Worm (Caenorhabditis elegans): ENCODE data around the gene algn-12.
A peak's percentile ranks its signal among the peaks of the same experiment; 100 is the strongest.

ce11 chrV:8000929-8001513 lies 33.9 kb upstream of the algn-12 start, which contains the start of gene Y97E10AR.1:
- TF ChIP-seq dmd-4 (tag; optimal IDR thresholded peaks at IDR 0.05; ENCODE audit: borderline replicate concordance) (no peak), ceh-30 (tag; optimal IDR thresholded peaks at IDR 0.05) (peak; percentile 50), fkh-10 (GFP tag; optimal IDR thresholded peaks at IDR 0.05) (no peak), pqm-1 (tag; optimal IDR thresholded peaks at IDR 0.05) (peak; percentile 12), unc-86 (tag; optimal IDR thresholded peaks at IDR 0.05) (no peak), K09A11.1 (tag; optimal IDR thresholded peaks at IDR 0.05; ENCODE audit: insufficient read depth) (peak; percentile 39), pha-4 (tag; optimal IDR thresholded peaks at IDR 0.05) (no peak), ama-1 (optimal IDR thresholded peaks at IDR 0.05) (no peak)
